Fruit fly (Drosophila melanogaster) whole organism, embryonic: ENCODE measurements around the gene Cwc25.

Source experiments
- Atf-2 ChIP-seq: fragments of 200-800 bp; sonication (Bioruptor generic); optimal IDR thresholded peaks from 2 replicates; lab custom pipeline; 2016; ENCODE audit warnings: missing biosample characterization, missing genetic modification characterization
- CG10366 ChIP-seq: fragments of 200-800 bp; sonication (Bioruptor generic); IDR thresholded peaks from 2 replicates; pipeline ENCODE4 v1.3.6; 2022; ENCODE audit warnings: missing biosample characterization, missing genetic modification characterization
- CG12299 ChIP-seq: fragments of 200-800 bp; sonication (Bioruptor generic); optimal IDR thresholded peaks from 2 replicates; lab custom pipeline; 2018; ENCODE audit warnings: missing biosample characterization, mild to moderate bottlenecking, missing genetic modification characterization
- CG1233 ChIP-seq: fragments of 200-800 bp; sonication (Bioruptor generic); optimal IDR thresholded peaks from 4 replicates; lab custom pipeline; 2018; ENCODE audit warnings: missing biosample characterization, mild to moderate bottlenecking, missing genetic modification characterization
- CG14014 ChIP-seq: fragments of 200-800 bp; sonication (Bioruptor generic); IDR thresholded peaks from 2 replicates; pipeline ENCODE4 v1.3.6; 2022; ENCODE audit warnings: missing biosample characterization, missing genetic modification characterization
- CG1529 ChIP-seq: fragments of 200-800 bp; sonication (Bioruptor generic); optimal IDR thresholded peaks from 3 replicates; lab custom pipeline; 2018; ENCODE audit warnings: missing biosample characterization, missing genetic modification characterization
- CG15514 ChIP-seq: fragments of 200-800 bp; sonication (Bioruptor generic); optimal IDR thresholded peaks from 3 replicates; lab custom pipeline; 2017; ENCODE audit warnings: missing biosample characterization, missing genetic modification characterization, mild to moderate bottlenecking, moderate library complexity, missing genetic modification reagents
- CG1603 ChIP-seq: fragments of 200-800 bp; sonication (Bioruptor generic); optimal IDR thresholded peaks from 2 replicates; lab custom pipeline; 2019; ENCODE audit warnings: missing biosample characterization, mild to moderate bottlenecking, missing genetic modification characterization, moderate library complexity
- CG2712 ChIP-seq: fragments of 200-800 bp; optimal IDR thresholded peaks from 3 replicates; lab custom pipeline; 2019; ENCODE audit warnings: missing biosample characterization, mild to moderate bottlenecking, missing genetic modification characterization, moderate library complexity
- CG4282 ChIP-seq: fragments of 200-800 bp; sonication (Bioruptor generic); optimal IDR thresholded peaks from 2 replicates; lab custom pipeline; 2016; ENCODE audit warnings: missing biosample characterization, missing genetic modification characterization
- CG4854 ChIP-seq: fragments of 200-800 bp; sonication (Bioruptor generic); optimal IDR thresholded peaks from 2 replicates; lab custom pipeline; 2016; ENCODE audit warnings: missing biosample characterization, missing genetic modification characterization, inconsistent platforms
- CG6683 ChIP-seq: fragments of 200-800 bp; sonication (Bioruptor generic); optimal IDR thresholded peaks from 2 replicates; lab custom pipeline; 2017; ENCODE audit warnings: missing biosample characterization, mild to moderate bottlenecking, missing genetic modification characterization, missing genetic modification reagents
- CG7357 ChIP-seq: fragments of 200-800 bp; sonication (Bioruptor generic); IDR thresholded peaks from 3 replicates; pipeline ENCODE4 v1.3.6; 2022; ENCODE audit warnings: missing biosample characterization, missing genetic modification characterization
- CG8089 ChIP-seq: fragments of 200-800 bp; sonication (Bioruptor generic); optimal IDR thresholded peaks from 3 replicates; lab custom pipeline; 2016; ENCODE audit warnings: missing biosample characterization, missing genetic modification characterization
- CG9817 ChIP-seq: fragments of 200-800 bp; sonication (Bioruptor generic); optimal IDR thresholded peaks from 2 replicates; lab custom pipeline; 2018; ENCODE audit warnings: missing biosample characterization, mild to moderate bottlenecking, missing genetic modification characterization, moderate library complexity
- Camta ChIP-seq: fragments of 200-800 bp; sonication (Bioruptor generic); optimal IDR thresholded peaks from 2 replicates; lab custom pipeline; 2016; ENCODE audit warnings: missing biosample characterization, missing genetic modification characterization
- Deaf1 ChIP-seq: fragments of 200-800 bp; optimal IDR thresholded peaks from 3 replicates; lab custom pipeline; 2019; ENCODE audit warnings: missing biosample characterization, mild to moderate bottlenecking, missing genetic modification characterization, moderate library complexity
- Dip3 ChIP-seq: fragments of 200-800 bp; sonication (Bioruptor generic); optimal IDR thresholded peaks from 3 replicates; lab custom pipeline; 2016; ENCODE audit warnings: missing biosample characterization, missing genetic modification characterization
- Hey ChIP-seq: fragments of 200-800 bp; sonication (Bioruptor generic); optimal IDR thresholded peaks from 3 replicates; lab custom pipeline; 2018; ENCODE audit warnings: missing biosample characterization, mild to moderate bottlenecking, missing genetic modification characterization
- Meics ChIP-seq: fragments of 200-800 bp; sonication (Bioruptor generic); optimal IDR thresholded peaks from 2 replicates; lab custom pipeline; 2017; ENCODE audit warnings: missing biosample characterization, mild to moderate bottlenecking, missing genetic modification characterization
- NC2α ChIP-seq: fragments of 200-800 bp; sonication (Bioruptor generic); optimal IDR thresholded peaks from 2 replicates; lab custom pipeline; 2016; ENCODE audit warnings: missing biosample characterization, missing genetic modification characterization
- NC2β ChIP-seq: fragments of 200-800 bp; sonication (Bioruptor generic); optimal IDR thresholded peaks from 2 replicates; lab custom pipeline; 2016; ENCODE audit warnings: missing biosample characterization, missing genetic modification characterization
- NFAT ChIP-seq: fragments of 200-800 bp; sonication (Bioruptor generic); IDR thresholded peaks from 2 replicates; pipeline ENCODE4 v1.3.6; 2022; ENCODE audit warnings: missing biosample characterization, missing genetic modification characterization
- Nf-YB ChIP-seq: fragments of 200-800 bp; sonication (Bioruptor generic); optimal IDR thresholded peaks from 3 replicates; lab custom pipeline; 2019; ENCODE audit warnings: missing biosample characterization, mild to moderate bottlenecking, missing genetic modification characterization, moderate library complexity
- Sox100B ChIP-seq: fragments of 200-800 bp; sonication (Bioruptor generic); optimal IDR thresholded peaks from 3 replicates; lab custom pipeline; 2018; ENCODE audit warnings: missing biosample characterization, mild to moderate bottlenecking, missing genetic modification characterization
- Sry-β ChIP-seq: fragments of 200-800 bp; sonication (Bioruptor generic); optimal IDR thresholded peaks from 2 replicates; lab custom pipeline; 2018; ENCODE audit warnings: missing biosample characterization, mild to moderate bottlenecking, missing genetic modification characterization, moderate library complexity
- TFAM ChIP-seq: fragments of 200-800 bp; sonication (Bioruptor generic); optimal IDR thresholded peaks from 2 replicates; lab custom pipeline; 2017; ENCODE audit warnings: missing biosample characterization, missing genetic modification characterization, inconsistent platforms
- cad ChIP-seq: fragments of >200 bp; optimal IDR thresholded peaks from 2 replicates; lab custom pipeline; 2017; ENCODE audit warnings: missing biosample characterization, missing genetic modification characterization
- chif ChIP-seq, 2 experiments: fragments of 200-800 bp; sonication (Bioruptor generic); optimal IDR thresholded peaks; 3 replicates each; lab custom pipeline; 2016; ENCODE audit warnings: missing biosample characterization in 2 of 2, missing genetic modification characterization in 2 of 2
- crol ChIP-seq: fragments of 200-800 bp; sonication (Bioruptor generic); IDR thresholded peaks from 2 replicates; pipeline ENCODE4 v1.3.6; 2022; ENCODE audit warnings: missing biosample characterization, missing genetic modification characterization
- gro ChIP-seq: fragments of 200-800 bp; sonication (Bioruptor generic); optimal IDR thresholded peaks from 2 replicates; lab custom pipeline; 2016; ENCODE audit warnings: missing biosample characterization, missing genetic modification characterization
- mirr ChIP-seq: fragments of 200-800 bp; sonication (Bioruptor generic); optimal IDR thresholded peaks from 3 replicates; lab custom pipeline; 2018; ENCODE audit warnings: missing biosample characterization, mild to moderate bottlenecking, missing genetic modification characterization
- nerfin-1 ChIP-seq: fragments of 200-800 bp; sonication (Bioruptor generic); optimal IDR thresholded peaks from 3 replicates; lab custom pipeline; 2019; ENCODE audit warnings: missing biosample characterization, mild to moderate bottlenecking, missing genetic modification characterization, moderate library complexity
- pan ChIP-seq, 4 experiments: fragments of >200 bp in 3 of 4; fragments of 200-800 bp in 1 of 4; sonication (Bioruptor generic) in 1 of 4; optimal IDR thresholded peaks in 3 of 4; IDR thresholded peaks in 1 of 4; 2 replicates each; pipeline versions ENCODE4 v1.3.6 to Lab custom; 2017 to 2022; ENCODE audit warnings: missing biosample characterization in 2 of 4, missing genetic modification characterization in 2 of 4, mixed read lengths in 1 of 4
- pb ChIP-seq: fragments of 200-800 bp; sonication (Bioruptor generic); optimal IDR thresholded peaks from 3 replicates; lab custom pipeline; 2016; ENCODE audit warnings: missing biosample characterization, missing genetic modification characterization
- pfk ChIP-seq: fragments of 200-800 bp; sonication (Bioruptor generic); optimal IDR thresholded peaks from 2 replicates; lab custom pipeline; 2018; ENCODE audit warnings: missing biosample characterization, mild to moderate bottlenecking, missing genetic modification characterization, moderate library complexity
- pho ChIP-seq: fragments of 200-800 bp; sonication (Bioruptor generic); optimal IDR thresholded peaks from 2 replicates; lab custom pipeline; 2016; ENCODE audit warnings: missing biosample characterization, missing genetic modification characterization
- repo ChIP-seq: fragments of 200-800 bp; sonication (Bioruptor generic); optimal IDR thresholded peaks from 2 replicates; lab custom pipeline; 2016; ENCODE audit warnings: missing biosample characterization, missing genetic modification characterization
- salm ChIP-seq: fragments of 200-800 bp; sonication (Bioruptor generic); optimal IDR thresholded peaks from 2 replicates; lab custom pipeline; 2018; ENCODE audit warnings: missing biosample characterization, mild to moderate bottlenecking, missing genetic modification characterization
- schlank ChIP-seq: fragments of 200-800 bp; sonication (Bioruptor generic); optimal IDR thresholded peaks from 2 replicates; lab custom pipeline; 2018; ENCODE audit warnings: missing biosample characterization, mild to moderate bottlenecking, missing genetic modification characterization
- scrt ChIP-seq: fragments of 200-800 bp; sonication (Bioruptor generic); optimal IDR thresholded peaks from 2 replicates; lab custom pipeline; 2018; ENCODE audit warnings: missing biosample characterization, mild to moderate bottlenecking, missing genetic modification characterization, moderate library complexity
- sens ChIP-seq: fragments of 200-800 bp; sonication (Bioruptor generic); peaks from one replicate; lab custom pipeline; 2016; ENCODE audit warnings: missing biosample characterization, missing genetic modification characterization
- trh ChIP-seq: fragments of 200-800 bp; sonication (Bioruptor generic); optimal IDR thresholded peaks from 2 replicates; lab custom pipeline; 2016; ENCODE audit warnings: missing biosample characterization, missing genetic modification characterization
- tx ChIP-seq: fragments of 200-800 bp; sonication (Bioruptor generic); optimal IDR thresholded peaks from 2 replicates; lab custom pipeline; 2016; ENCODE audit warnings: missing biosample characterization, missing genetic modification characterization
- wek ChIP-seq: fragments of 200-800 bp; sonication (Bioruptor generic); optimal IDR thresholded peaks from 3 replicates; lab custom pipeline; 2018; ENCODE audit warnings: missing biosample characterization, mild to moderate bottlenecking, missing genetic modification characterization, moderate library complexity

Cwc25 gene

DNA sequence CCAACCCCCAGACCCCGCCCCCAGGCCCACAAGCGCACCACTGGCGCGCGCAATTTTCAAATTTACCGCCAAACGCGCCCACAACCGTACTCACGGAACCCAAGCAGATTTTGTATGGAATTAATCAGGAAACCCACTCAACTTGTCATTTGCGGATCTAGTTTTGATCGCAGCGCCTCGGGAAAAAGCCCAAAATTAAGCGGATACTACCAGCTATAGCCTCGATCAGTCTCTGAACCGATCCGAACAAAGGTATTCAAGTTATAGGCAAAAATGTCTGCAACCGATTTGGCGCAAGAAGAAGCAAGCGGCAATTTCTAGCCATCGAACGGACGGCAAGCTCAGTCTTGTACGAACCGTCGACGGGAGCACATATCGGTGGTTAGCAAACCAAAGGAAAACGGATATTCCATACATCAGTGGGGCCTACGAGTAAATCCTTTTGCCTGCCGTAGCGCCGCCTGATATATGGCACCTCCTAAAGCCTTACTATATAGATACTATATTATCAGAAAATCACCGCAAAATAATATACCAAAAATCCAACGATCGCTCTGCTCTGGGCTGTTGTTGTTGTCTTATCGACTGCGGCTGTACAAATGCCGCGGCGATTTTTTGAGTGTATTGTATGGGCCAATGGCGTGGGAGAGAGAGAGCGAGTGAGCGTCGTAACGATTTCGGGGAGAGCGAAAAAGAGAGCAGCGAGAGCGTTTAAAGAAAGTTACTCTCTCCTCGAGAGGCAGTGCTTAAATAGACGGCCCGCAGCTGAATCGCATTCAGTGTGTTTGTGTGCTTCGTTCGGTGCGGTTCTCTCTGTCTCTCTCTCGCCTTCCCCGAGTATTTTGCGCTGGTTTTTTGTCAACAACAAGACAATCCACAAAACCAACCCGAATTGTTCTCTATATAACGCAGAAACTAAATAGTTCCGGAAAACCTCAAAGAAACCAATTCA lies 7.8 kb downstream of the Cwc25 start, which contains the start of gene Pgk (continued):
- TF ChIP-seq pfk (GFP tag; lab: Kevin White, UChicago): peak; percentile 30
- no peak for TF ChIP-seq TFAM (GFP tag; lab: Kevin White, UChicago)
- TF ChIP-seq Sox100B (GFP tag; lab: Kevin White, UChicago): peak; percentile 75
- TF ChIP-seq crol (GFP tag; lab: Robert Waterston, UW): no peak
- peak; percentile 33 for TF ChIP-seq Dip3 (GFP tag; lab: Kevin White, UChicago)
- no peak for TF ChIP-seq CG10366 (GFP tag; lab: Robert Waterston, UW)
- peak; percentile 39 for TF ChIP-seq CG2712
- TF ChIP-seq NFAT (GFP tag; lab: Robert Waterston, UW): no peak
- TF ChIP-seq wek (GFP tag; lab: Kevin White, UChicago): peak; percentile 16
- TF ChIP-seq CG7357 (GFP tag; lab: Robert Waterston, UW): no peak
- TF ChIP-seq Deaf1 (tag; lab: Kevin White, UChicago): peak; percentile 63
- TF ChIP-seq CG6683 (GFP tag; lab: Kevin White, UChicago): no peak
- no peak for TF ChIP-seq Hey (tag; lab: Kevin White, UChicago)
- peak; percentile 28 for TF ChIP-seq Camta (GFP tag; lab: Kevin White, UChicago)
- TF ChIP-seq schlank (tag; lab: Kevin White, UChicago): no peak
- TF ChIP-seq Sry-β (GFP tag; lab: Kevin White, UChicago): peak; percentile 71
- TF ChIP-seq NC2α (GFP tag; lab: Kevin White, UChicago): peak; percentile 78
- TF ChIP-seq CG8089 (GFP tag; lab: Kevin White, UChicago): peak; percentile 40
- TF ChIP-seq Meics (GFP tag; lab: Kevin White, UChicago): peak; percentile 10
- peak; percentile 94 for TF ChIP-seq sens (GFP tag; lab: Kevin White, UChicago)
- TF ChIP-seq CG1603 (tag; lab: Kevin White, UChicago): peak; percentile 60
- peak; percentile 5 for TF ChIP-seq nerfin-1 (tag; lab: Kevin White, UChicago)
- peak; percentile 1 for TF ChIP-seq pb (GFP tag; lab: Kevin White, UChicago)
- peak; percentile 61 for TF ChIP-seq scrt (GFP tag; lab: Kevin White, UChicago)
- TF ChIP-seq gro (GFP tag; lab: Kevin White, UChicago): peak; percentile 78
- no peak for TF ChIP-seq Atf-2 (GFP tag; lab: Kevin White, UChicago)
- no peak for TF ChIP-seq mirr (GFP tag; lab: Kevin White, UChicago)
- TF ChIP-seq pan (optimal IDR thresholded peaks at IDR 0.05; lab: Kevin White, UChicago): no peak
- no peak for TF ChIP-seq pan (GFP tag; optimal IDR thresholded peaks at IDR 0.05 in 1 of 2, IDR thresholded peaks at IDR 0.05 in 1 of 2)
- TF ChIP-seq NC2β (GFP tag; lab: Kevin White, UChicago): peak; percentile 84
- TF ChIP-seq pho (GFP tag; lab: Kevin White, UChicago): peak; percentile 47
- TF ChIP-seq Nf-YB: peak; percentile 89
- TF ChIP-seq cad: no peak
- peak; percentile 16 for TF ChIP-seq CG9817 (tag; lab: Kevin White, UChicago)
- TF ChIP-seq CG1529 (GFP tag; lab: Kevin White, UChicago): peak; percentile 38
- no peak for TF ChIP-seq CG14014 (GFP tag; lab: Robert Waterston, UW)
- TF ChIP-seq trh (GFP tag; lab: Kevin White, UChicago): no peak
- no peak for TF ChIP-seq tx (GFP tag; lab: Kevin White, UChicago)
- no peak for TF ChIP-seq CG4282 (GFP tag; lab: Kevin White, UChicago)
- TF ChIP-seq CG1233 (GFP tag; lab: Kevin White, UChicago): peak; percentile 19
- TF ChIP-seq CG15514: peak; percentile 20
- TF ChIP-seq salm: peak; percentile 66
- peak; percentile 3 for TF ChIP-seq CG4854 (GFP tag; lab: Kevin White, UChicago)
- TF ChIP-seq chif (GFP tag; optimal IDR thresholded peaks at IDR 0.05; lab: Kevin White, UChicago): peak in 1 of 2 experiments; percentile 8
- no peak for TF ChIP-seq repo (GFP tag; lab: Kevin White, UChicago)
- TF ChIP-seq CG12299 (tag; lab: Kevin White, UChicago): peak; percentile 48
